Worm (Caenorhabditis elegans) whole organism, mixed stage, embryonic: ENCODE data around the gene Y34B4A.2.

ENCODE experiments used
- M03D4.4 ChIP-seq: sonication (generic microtip); optimal IDR thresholded peaks from 2 replicates; lab custom pipeline; 2017; ENCODE audit warnings: mild to moderate bottlenecking, missing genetic modification characterization, missing compliant biosample characterization
- bed-3 ChIP-seq: fragments of 200-800 bp; sonication (Bioruptor generic); optimal IDR thresholded peaks from 3 replicates; lab custom pipeline; 2018; ENCODE audit warnings: mild to moderate bottlenecking, missing genetic modification characterization, moderate library complexity, missing compliant biosample characterization
- blmp-1 ChIP-seq: fragments of 150-350 bp; optimal IDR thresholded peaks from 2 replicates; lab custom pipeline; 2014; ENCODE audit warnings: missing biosample characterization, missing genetic modification characterization
- ceh-39 ChIP-seq: fragments of 150-350 bp; optimal IDR thresholded peaks from 2 replicates; lab custom pipeline; 2014; ENCODE audit warnings: missing biosample characterization, missing genetic modification characterization
- ceh-43 ChIP-seq: fragments of 200-800 bp; sonication (Bioruptor generic); optimal IDR thresholded peaks from 2 replicates; lab custom pipeline; 2018; ENCODE audit warnings: mild to moderate bottlenecking, missing genetic modification characterization, moderate library complexity, missing compliant biosample characterization
- ceh-83 ChIP-seq: fragments of 200-800 bp; sonication (Bioruptor generic); optimal IDR thresholded peaks from 2 replicates; lab custom pipeline; 2018; ENCODE audit warnings: mild to moderate bottlenecking, missing genetic modification characterization, missing compliant biosample characterization
- ces-1 ChIP-seq: fragments of 150-350 bp; optimal IDR thresholded peaks from 2 replicates; lab custom pipeline; 2014; ENCODE audit warnings: missing biosample characterization, missing genetic modification reagents, missing genetic modification characterization
- cnd-1 ChIP-seq: fragments of 200-800 bp; sonication (Bioruptor generic); optimal IDR thresholded peaks from 2 replicates; lab custom pipeline; 2018; ENCODE audit warnings: mild to moderate bottlenecking, missing genetic modification characterization, missing compliant biosample characterization
- drap-1 ChIP-seq: fragments of 200-800 bp; sonication (Bioruptor generic); optimal IDR thresholded peaks from 3 replicates; lab custom pipeline; 2018; ENCODE audit warnings: mild to moderate bottlenecking, missing genetic modification characterization, missing compliant biosample characterization
- elt-1 ChIP-seq: sonication (generic microtip); optimal IDR thresholded peaks from 2 replicates; lab custom pipeline; 2017; ENCODE audit warnings: missing genetic modification characterization, mild to moderate bottlenecking, missing compliant biosample characterization, antibody characterized with exemption, moderate library complexity, borderline replicate concordance; ENCODE audit not compliant: insufficient read depth
- elt-3 ChIP-seq: fragments of 150-350 bp; optimal IDR thresholded peaks from 2 replicates; lab custom pipeline; 2014; ENCODE audit warnings: missing biosample characterization, missing genetic modification characterization
- flh-1 ChIP-seq: fragments of 200-800 bp; sonication (Bioruptor generic); optimal IDR thresholded peaks from 2 replicates; lab custom pipeline; 2018; ENCODE audit warnings: mild to moderate bottlenecking, missing genetic modification characterization, moderate library complexity, missing compliant biosample characterization
- ham-2 ChIP-seq: fragments of 200-800 bp; sonication (Bioruptor generic); optimal IDR thresholded peaks from 2 replicates; lab custom pipeline; 2018; ENCODE audit warnings: mild to moderate bottlenecking, missing genetic modification characterization, missing compliant biosample characterization
- hlh-1 ChIP-seq: fragments of 150-350 bp; optimal IDR thresholded peaks from 2 replicates; lab custom pipeline; 2014; ENCODE audit warnings: missing biosample characterization, missing genetic modification reagents, missing genetic modification characterization
- lin-13 ChIP-seq: fragments of 150-350 bp; optimal IDR thresholded peaks from 2 replicates; lab custom pipeline; 2014; ENCODE audit warnings: missing biosample characterization, missing genetic modification characterization
- lin-32 ChIP-seq: fragments of 200-800 bp; sonication (Bioruptor generic); optimal IDR thresholded peaks from 2 replicates; lab custom pipeline; 2018; ENCODE audit warnings: mild to moderate bottlenecking, missing genetic modification characterization, missing compliant biosample characterization
- lsy-2 ChIP-seq: fragments of 150-350 bp; optimal IDR thresholded peaks from 2 replicates; lab custom pipeline; 2014; ENCODE audit warnings: missing biosample characterization, missing genetic modification characterization
- mab-5 ChIP-seq: fragments of 150-350 bp; optimal IDR thresholded peaks from 2 replicates; lab custom pipeline; 2014; ENCODE audit warnings: missing biosample characterization, missing genetic modification characterization
- mep-1 ChIP-seq: fragments of 150-350 bp; optimal IDR thresholded peaks from 2 replicates; lab custom pipeline; 2017; ENCODE audit warnings: missing biosample characterization, missing genetic modification reagents, missing genetic modification characterization, inconsistent platforms
- mls-2 ChIP-seq: sonication (generic microtip); optimal IDR thresholded peaks from 2 replicates; lab custom pipeline; 2016; ENCODE audit warnings: mild to moderate bottlenecking, missing genetic modification characterization, moderate library complexity, missing compliant biosample characterization
- nhr-12 ChIP-seq: fragments of 150-350 bp; optimal IDR thresholded peaks from 2 replicates; lab custom pipeline; 2014; ENCODE audit warnings: missing biosample characterization, missing genetic modification characterization
- nhr-2 ChIP-seq: fragments of 150-350 bp; optimal IDR thresholded peaks from 2 replicates; lab custom pipeline; 2014; ENCODE audit warnings: missing biosample characterization, missing genetic modification characterization
- nhr-237 ChIP-seq: fragments of 150-350 bp; optimal IDR thresholded peaks from 2 replicates; lab custom pipeline; 2014; ENCODE audit warnings: missing biosample characterization, missing genetic modification characterization
- nhr-28 ChIP-seq: fragments of 150-350 bp; optimal IDR thresholded peaks from 2 replicates; lab custom pipeline; 2014; ENCODE audit warnings: missing biosample characterization, missing genetic modification characterization
- nhr-76 ChIP-seq: sonication (generic microtip); optimal IDR thresholded peaks from 2 replicates; lab custom pipeline; 2017; ENCODE audit warnings: missing biosample characterization, missing genetic modification characterization
- pha-4 ChIP-seq: fragments of 150-350 bp; optimal IDR thresholded peaks from 2 replicates; lab custom pipeline; 2018; ENCODE audit warnings: missing biosample characterization, missing genetic modification reagents, missing genetic modification characterization
- sem-2 ChIP-seq: fragments of 200-800 bp; sonication (Bioruptor generic); optimal IDR thresholded peaks from 2 replicates; lab custom pipeline; 2018; ENCODE audit warnings: mild to moderate bottlenecking, missing genetic modification characterization, missing compliant biosample characterization
- snpc-4 ChIP-seq: fragments of 150-350 bp; optimal IDR thresholded peaks from 2 replicates; lab custom pipeline; 2014; ENCODE audit warnings: missing biosample characterization, missing genetic modification characterization
- sptf-1 ChIP-seq: sonication (generic microtip); optimal IDR thresholded peaks from 2 replicates; lab custom pipeline; 2017; ENCODE audit warnings: mild to moderate bottlenecking, missing genetic modification characterization, moderate library complexity, missing compliant biosample characterization
- tbx-8 ChIP-seq: fragments of 200-800 bp; sonication (Bioruptor generic); optimal IDR thresholded peaks from 2 replicates; lab custom pipeline; 2018; ENCODE audit warnings: mild to moderate bottlenecking, missing genetic modification characterization, moderate library complexity, missing compliant biosample characterization
- unc-120 ChIP-seq: sonication (generic microtip); optimal IDR thresholded peaks from 2 replicates; lab custom pipeline; 2017; ENCODE audit warnings: missing genetic modification characterization, missing compliant biosample characterization; ENCODE audit not compliant: poor library complexity, severe bottlenecking
- unc-39 ChIP-seq: fragments of 150-350 bp; optimal IDR thresholded peaks from 2 replicates; lab custom pipeline; 2014; ENCODE audit warnings: missing biosample characterization, missing genetic modification characterization
- unc-62 ChIP-seq: fragments of 150-350 bp; optimal IDR thresholded peaks from 2 replicates; lab custom pipeline; 2014; ENCODE audit warnings: missing biosample characterization, missing genetic modification reagents, missing genetic modification characterization
- zip-8 ChIP-seq: fragments of 150-350 bp; optimal IDR thresholded peaks from 2 replicates; lab custom pipeline; 2014; ENCODE audit warnings: missing biosample characterization, missing genetic modification characterization
- ztf-11 ChIP-seq: fragments of 150-350 bp; optimal IDR thresholded peaks from 2 replicates; lab custom pipeline; 2014; ENCODE audit warnings: missing biosample characterization, missing genetic modification characterization

The Y34B4A.2 gene

ce11 chrX:5265356-5265755 lies 13.9 kb upstream of the Y34B4A.2 start:
- no peak for TF ChIP-seq bed-3
- TF ChIP-seq lsy-2 (tag; lab: Kevin White, UChicago), result no peak
- no peak for TF ChIP-seq zip-8
- no peak for TF ChIP-seq M03D4.4 (tag; lab: Kevin White, UChicago)
- no peak for TF ChIP-seq sem-2 (GFP tag; lab: Kevin White, UChicago)
- TF ChIP-seq tbx-8 (GFP tag; lab: Kevin White, UChicago), result no peak
- no peak for TF ChIP-seq ces-1 (GFP tag; lab: Kevin White, UChicago)
- TF ChIP-seq ztf-11 (tag; lab: Kevin White, UChicago), result no peak
- no peak for TF ChIP-seq nhr-76
- TF ChIP-seq flh-1 (GFP tag; lab: Kevin White, UChicago), result no peak
- TF ChIP-seq unc-120 (tag; lab: Kevin White, UChicago), result no peak
- no peak for TF ChIP-seq elt-1 (tag; lab: Kevin White, UChicago)
- TF ChIP-seq ceh-83 (GFP tag; lab: Kevin White, UChicago), result no peak
- no peak for TF ChIP-seq nhr-2 (tag; lab: Kevin White, UChicago)
- TF ChIP-seq ham-2 (GFP tag; lab: Kevin White, UChicago), result no peak
- TF ChIP-seq sptf-1 (tag; lab: Kevin White, UChicago), result no peak

- TF ChIP-seq M03D4.4 (tag; lab: Kevin White, UChicago), result no peak
- no peak for TF ChIP-seq flh-1 (GFP tag; lab: Kevin White, UChicago)
- TF ChIP-seq ces-1 (GFP tag; lab: Kevin White, UChicago), result no peak
- no peak for TF ChIP-seq unc-39 (tag; lab: Kevin White, UChicago)
- no peak for TF ChIP-seq hlh-1 (tag; lab: Kevin White, UChicago)
Measured at ce11 chrX:5268062-5268461, 11.2 kb upstream of the Y34B4A.2 start.

ce11 chrX:5269359-5269758 lies 9.9 kb upstream of the Y34B4A.2 start:
- TF ChIP-seq hlh-1 (tag; lab: Kevin White, UChicago), result no peak
- TF ChIP-seq tbx-8 (GFP tag; lab: Kevin White, UChicago), result no peak
- no peak for TF ChIP-seq lin-32 (GFP tag; lab: Kevin White, UChicago)
- no peak for TF ChIP-seq ces-1 (GFP tag; lab: Kevin White, UChicago)
- TF ChIP-seq ham-2 (GFP tag; lab: Kevin White, UChicago), result no peak
- no peak for TF ChIP-seq unc-120 (tag; lab: Kevin White, UChicago)
- no peak for TF ChIP-seq unc-39 (tag; lab: Kevin White, UChicago)
- no peak for TF ChIP-seq flh-1 (GFP tag; lab: Kevin White, UChicago)
- no peak for TF ChIP-seq nhr-12 (tag; lab: Kevin White, UChicago)
- no peak for TF ChIP-seq lin-13 (tag; lab: Kevin White, UChicago)
- TF ChIP-seq ztf-11 (tag; lab: Kevin White, UChicago), result no peak
- no peak for TF ChIP-seq ceh-83 (GFP tag; lab: Kevin White, UChicago)
- no peak for TF ChIP-seq cnd-1 (tag; lab: Kevin White, UChicago)
- no peak for TF ChIP-seq pha-4 (tag; lab: Kevin White, UChicago)
- TF ChIP-seq blmp-1 (tag; lab: Kevin White, UChicago), result no peak
- no peak for TF ChIP-seq sem-2 (GFP tag; lab: Kevin White, UChicago)

- TF ChIP-seq sem-2 (GFP tag; lab: Kevin White, UChicago) (no peak), ceh-43 (no peak), unc-39 (tag; lab: Kevin White, UChicago) (no peak), tbx-8 (GFP tag; lab: Kevin White, UChicago) (no peak), mep-1 (peak; percentile 84), nhr-2 (tag; lab: Kevin White, UChicago) (peak; percentile 38), mab-5 (tag; lab: Kevin White, UChicago) (no peak), unc-120 (tag; lab: Kevin White, UChicago) (no peak), lsy-2 (tag; lab: Kevin White, UChicago) (peak; percentile 60), ceh-83 (GFP tag; lab: Kevin White, UChicago) (no peak), zip-8 (no peak), drap-1 (GFP tag; lab: Kevin White, UChicago) (peak; percentile 10), bed-3 (no peak), sptf-1 (tag; lab: Kevin White, UChicago) (peak; percentile 77), unc-62 (GFP tag; lab: Kevin White, UChicago) (peak; percentile 33), elt-3 (tag; lab: Kevin White, UChicago) (no peak), pha-4 (tag; lab: Kevin White, UChicago) (peak; percentile 85), flh-1 (GFP tag; lab: Kevin White, UChicago) (no peak), hlh-1 (tag; lab: Kevin White, UChicago) (peak; percentile 40), elt-1 (tag; lab: Kevin White, UChicago) (no peak), ztf-11 (tag; lab: Kevin White, UChicago) (peak; percentile 75), mls-2 (tag; lab: Kevin White, UChicago) (peak; percentile 76), ceh-39 (peak; percentile 43), ham-2 (GFP tag; lab: Kevin White, UChicago) (peak; percentile 60), nhr-237 (tag; lab: Kevin White, UChicago) (peak; percentile 59), nhr-28 (tag; lab: Kevin White, UChicago) (no peak), nhr-76 (no peak), blmp-1 (tag; lab: Kevin White, UChicago) (no peak), M03D4.4 (tag; lab: Kevin White, UChicago) (peak; percentile 12), nhr-12 (tag; lab: Kevin White, UChicago) (no peak), ces-1 (GFP tag; lab: Kevin White, UChicago) (peak; percentile 40), cnd-1 (tag; lab: Kevin White, UChicago) (peak; percentile 43), lin-13 (tag; lab: Kevin White, UChicago) (peak; percentile 65), lin-32 (GFP tag; lab: Kevin White, UChicago) (no peak), snpc-4 (tag; lab: Kevin White, UChicago) (no peak)
Measured at ce11 chrX:5275209-5275608, 4.1 kb upstream of the Y34B4A.2 start, which contains the start of gene hst-6. Gene hst-6 (plus strand): TSS chrX:5275561.
